Worm (Caenorhabditis elegans): Measurements from ENCODE around the gene cpt-4.

DNA sequence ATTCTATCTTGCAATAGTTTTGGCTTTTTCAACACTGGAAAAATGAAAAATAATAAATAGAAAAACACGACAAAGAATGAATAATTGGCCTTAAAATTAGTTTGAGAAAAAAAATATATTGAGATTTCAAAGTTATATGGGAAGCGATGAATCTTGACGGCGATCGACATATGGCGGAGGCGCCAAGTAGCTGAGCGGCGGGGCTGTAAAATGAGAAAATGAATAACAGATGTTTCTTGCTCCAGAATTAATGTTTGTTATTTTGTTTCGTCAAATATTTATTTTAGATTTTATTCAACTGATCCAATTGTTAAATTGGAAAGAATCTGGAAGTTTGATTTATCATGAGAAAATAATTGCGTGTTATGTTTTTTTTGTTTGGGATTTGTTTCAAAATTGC is 12.0 kb upstream of the cpt-4 start, which contains the start of gene K11D12.11:
- TF ChIP-seq nhr-237 (tag; optimal IDR thresholded peaks at IDR 0.05) (no peak), R02D3.7 (tag; optimal IDR thresholded peaks at IDR 0.05) (no peak), dmd-4 (tag; optimal IDR thresholded peaks at IDR 0.05) (no peak), alr-1 (tag; optimal IDR thresholded peaks at IDR 0.05) (no peak), ceh-16 (tag; optimal IDR thresholded peaks at IDR 0.05) (no peak), lin-11 (tag; optimal IDR thresholded peaks at IDR 0.05) (no peak)

All from whole organism, L2 larva.